Fruit fly (Drosophila melanogaster) whole organism, wandering third instar larva: ENCODE measurements around the gene SCAR.

ENCODE experiments used
- CrebA ChIP-seq: fragments of 200-800 bp; sonication (Bioruptor generic); optimal IDR thresholded peaks from 2 replicates; lab custom pipeline; 2016; ENCODE audit warnings: missing biosample characterization, mild to moderate bottlenecking, missing genetic modification characterization, borderline replicate concordance
- Dif ChIP-seq: fragments of 200-275, 200-300 bp; sonication (Bioruptor generic); optimal IDR thresholded peaks from 2 replicates; lab custom pipeline; 2018; ENCODE audit warnings: missing biosample characterization, missing genetic modification characterization; ENCODE audit not compliant: partially characterized antibody
- Hnf4 ChIP-seq: fragments of 200-800 bp; sonication (Bioruptor generic); optimal IDR thresholded peaks from 2 replicates; lab custom pipeline; 2016; ENCODE audit warnings: missing biosample characterization, mild to moderate bottlenecking, missing genetic modification characterization
- Myc ChIP-seq: fragments of >200 bp; optimal IDR thresholded peaks from 2 replicates; lab custom pipeline; 2017
- OdsH ChIP-seq: fragments of 200-800 bp; sonication (Bioruptor generic); optimal IDR thresholded peaks from 2 replicates; lab custom pipeline; 2016; ENCODE audit warnings: missing biosample characterization, mild to moderate bottlenecking, missing genetic modification characterization
- brk ChIP-seq: fragments of 200-800 bp; sonication (Bioruptor generic); optimal IDR thresholded peaks from 2 replicates; lab custom pipeline; 2016; ENCODE audit warnings: missing biosample characterization, mild to moderate bottlenecking, missing genetic modification characterization
- h ChIP-seq: fragments of 200-800 bp; sonication (Bioruptor generic); optimal IDR thresholded peaks from 3 replicates; lab custom pipeline; 2016; ENCODE audit warnings: missing biosample characterization, mild to moderate bottlenecking, missing genetic modification characterization

DNA sequence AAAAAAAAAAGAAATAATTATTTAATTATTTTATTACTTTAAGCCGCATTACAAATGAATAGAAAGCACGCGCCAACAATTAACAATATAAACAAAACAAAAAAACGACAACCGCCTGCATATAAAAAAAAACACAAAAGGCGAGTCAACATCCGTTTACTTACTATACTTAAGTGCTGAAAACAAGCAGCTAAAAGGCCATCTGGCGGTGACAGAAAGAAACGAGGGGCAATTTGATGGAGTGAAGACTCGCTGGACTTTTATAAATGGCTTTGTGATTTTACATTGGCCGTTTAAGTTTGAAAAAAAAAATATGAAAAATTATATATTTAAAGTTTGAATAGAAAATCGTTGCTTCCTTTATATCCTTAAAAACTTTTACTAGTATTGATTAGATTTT is 36.4 kb upstream of the SCAR start:
- no peak for TF ChIP-seq Myc (lab: Kevin White, UChicago)
- TF ChIP-seq CrebA, result no peak
- TF ChIP-seq OdsH (GFP tag; lab: Kevin White, UChicago), result no peak
- TF ChIP-seq Dif, result no peak
- TF ChIP-seq h, result no peak
- TF ChIP-seq brk (GFP tag; lab: Kevin White, UChicago), result no peak
- no peak for TF ChIP-seq Hnf4 (GFP tag; lab: Kevin White, UChicago)
